Fruit fly (Drosophila melanogaster): ENCODE data around the gene Rint1.
A peak's percentile ranks its signal among the peaks of the same experiment; 100 is the strongest.

The Rint1 gene

DNA sequence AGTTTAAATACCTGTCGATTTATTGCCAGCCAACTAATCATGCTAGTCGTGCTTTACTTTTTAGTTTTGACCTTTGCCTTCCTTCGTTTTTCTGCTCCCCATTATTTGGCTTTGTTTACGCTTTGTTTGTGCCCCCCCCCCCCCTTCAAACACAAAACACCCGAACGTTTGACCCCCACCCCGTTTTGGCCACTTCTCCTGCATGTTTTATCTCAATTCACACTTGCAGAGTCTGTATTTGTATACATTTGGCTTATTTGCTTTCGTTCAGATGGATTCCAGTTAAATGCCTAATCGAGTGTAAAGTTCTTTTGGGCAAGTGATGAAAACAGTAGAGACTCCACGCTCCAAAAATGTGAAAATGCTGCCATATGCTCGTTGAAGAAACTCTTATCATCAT is 25.9 kb downstream of the Rint1 start (continued):
- TF ChIP-seq p53 (GFP tag; optimal IDR thresholded peaks at IDR 0.05) (no peak), CG18011 (GFP tag; optimal IDR thresholded peaks at IDR 0.05) (no peak), CG17186 (GFP tag; optimal IDR thresholded peaks at IDR 0.05) (no peak), CG30403 (GFP tag; optimal IDR thresholded peaks at IDR 0.05) (no peak), vnd (GFP tag; IDR thresholded peaks at IDR 0.05; ENCODE audit: partially characterized antibody) (no peak), CG11504 (tag; optimal IDR thresholded peaks at IDR 0.05) (no peak), CG10565 (GFP tag; optimal IDR thresholded peaks at IDR 0.05) (no peak), CG2199 (GFP tag; IDR thresholded peaks at IDR 0.05) (no peak), kay (GFP tag; optimal IDR thresholded peaks at IDR 0.05) (no peak), CG12942 (GFP tag; optimal IDR thresholded peaks at IDR 0.05) (no peak), E2f2 (GFP tag; IDR thresholded peaks at IDR 0.05) (no peak), CG12155 (GFP tag; optimal IDR thresholded peaks at IDR 0.05) (no peak), CG10462 (GFP tag; optimal IDR thresholded peaks at IDR 0.05) (no peak), ind (GFP tag; optimal IDR thresholded peaks at IDR 0.05) (no peak), CG1233 (GFP tag; optimal IDR thresholded peaks at IDR 0.05) (peak; percentile 18), Dp (GFP tag; optimal IDR thresholded peaks at IDR 0.05) (no peak), exex (tag; optimal IDR thresholded peaks at IDR 0.05) (peak; percentile 34), tgo (GFP tag; IDR thresholded peaks at IDR 0.05) (no peak), sens (GFP tag) (peak; percentile 12), Awh (GFP tag; IDR thresholded peaks at IDR 0.05) (no peak), wek (GFP tag; optimal IDR thresholded peaks at IDR 0.05) (no peak), Side (GFP tag; optimal IDR thresholded peaks at IDR 0.05) (no peak), croc (GFP tag; conservative IDR thresholded peaks at IDR 0.05) (no peak), nom (GFP tag; optimal IDR thresholded peaks at IDR 0.05) (no peak)

DNA sequence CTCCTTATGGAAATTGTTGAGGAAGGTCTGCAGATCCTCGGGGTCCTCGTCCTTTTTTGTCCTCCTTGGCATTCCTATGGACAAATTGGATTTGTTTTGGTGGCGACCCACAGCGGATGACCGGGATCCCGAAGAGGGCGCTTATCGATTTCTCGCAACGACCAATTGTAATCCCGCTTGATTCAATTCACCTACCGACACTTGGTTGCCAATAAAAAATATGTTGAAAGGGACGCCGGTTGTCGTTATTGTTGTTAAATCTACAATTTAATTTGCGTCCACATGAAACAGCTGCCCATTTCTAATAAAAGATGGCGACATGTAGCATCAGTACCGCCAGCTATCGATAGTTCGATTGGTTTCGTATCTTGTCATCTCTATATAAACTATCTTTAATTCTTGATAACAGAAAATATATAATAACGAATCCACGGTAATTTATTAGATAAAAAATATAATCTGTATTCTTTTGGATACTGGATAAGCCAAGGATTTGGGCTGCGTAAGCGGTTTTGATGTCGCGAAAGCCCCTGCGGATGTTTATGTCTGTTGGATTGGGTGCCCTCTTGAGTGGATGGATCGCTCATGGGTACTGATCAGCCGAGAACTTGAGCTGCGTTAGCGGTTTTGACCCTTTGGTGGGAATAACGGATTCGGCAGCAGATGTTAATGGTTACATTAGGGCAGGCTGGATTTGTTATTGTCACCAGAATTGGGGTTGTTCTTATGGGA is 33.1 kb downstream of the Rint1 start, which contains the start of gene CTCF:
CTCF (minus strand) TSS at position 328 of the 732 bp plus-strand sequence.
- no peak for TF ChIP-seq eyg (GFP tag; optimal IDR thresholded peaks at IDR 0.05)
- TF ChIP-seq CG30403 (GFP tag; optimal IDR thresholded peaks at IDR 0.05): peak; percentile 43
- 0 out of 3 replicates have a peak, but pooled peaks have one; percentile 23 for TF ChIP-seq Dbx (GFP tag; IDR thresholded peaks at IDR 0.05)
- peak; percentile 33 for TF ChIP-seq Mes4 (GFP tag; optimal IDR thresholded peaks at IDR 0.05)
- TF ChIP-seq CG34422 (GFP tag; IDR thresholded peaks at IDR 0.05): peak; percentile 63
- no peak for TF ChIP-seq Trl (optimal IDR thresholded peaks at IDR 0.05)
- peak; percentile 17 for TF ChIP-seq Trl (GFP tag; optimal IDR thresholded peaks at IDR 0.05)
- TF ChIP-seq CG9437 (GFP tag; optimal IDR thresholded peaks at IDR 0.05): peak; percentile 49
- no peak for TF ChIP-seq Hmx (GFP tag; optimal IDR thresholded peaks at IDR 0.05)
- peak; percentile 16 for TF ChIP-seq CG9817 (tag; optimal IDR thresholded peaks at IDR 0.05)
- no peak for TF ChIP-seq CG4328 (GFP tag; optimal IDR thresholded peaks at IDR 0.05)
- peak; percentile 39 for TF ChIP-seq CG7271 (tag; optimal IDR thresholded peaks at IDR 0.05)
- no peak for TF ChIP-seq ems (GFP tag; optimal IDR thresholded peaks at IDR 0.05)
- TF ChIP-seq dan (GFP tag; IDR thresholded peaks at IDR 0.05): no peak
- TF ChIP-seq CG9797 (GFP tag; optimal IDR thresholded peaks at IDR 0.05): peak; percentile 36
- TF ChIP-seq Elba2 (GFP tag; optimal IDR thresholded peaks at IDR 0.05): no peak
- 0 out of 3 replicates have a peak, but pooled peaks have one; percentile 48 for TF ChIP-seq Mrtf (GFP tag; IDR thresholded peaks at IDR 0.05)
- no peak for TF ChIP-seq CG31365 (tag; optimal IDR thresholded peaks at IDR 0.05)
- TF ChIP-seq otp (GFP tag; IDR thresholded peaks at IDR 0.05): no peak
- TF ChIP-seq pan (optimal IDR thresholded peaks at IDR 0.05): no peak
- peak in 1 of 2 experiments; percentile 68 for TF ChIP-seq pan (GFP tag; optimal IDR thresholded peaks at IDR 0.05 in 1 of 2, IDR thresholded peaks at IDR 0.05 in 1 of 2)
- peak; percentile 91 for TF ChIP-seq trem (tag; optimal IDR thresholded peaks at IDR 0.05)
- peak; percentile 76 for TF ChIP-seq MESR4 (GFP tag; optimal IDR thresholded peaks at IDR 0.05)
- TF ChIP-seq salm (tag; optimal IDR thresholded peaks at IDR 0.05): peak; percentile 5
- TF ChIP-seq CG4404 (GFP tag; IDR thresholded peaks at IDR 0.05): no peak
- peak; percentile 40 for TF ChIP-seq CG16863 (GFP tag; optimal IDR thresholded peaks at IDR 0.05)
- peak; percentile 42; the same call in 1 of the 2 replicates for TF ChIP-seq CG10366 (GFP tag; IDR thresholded peaks at IDR 0.05)
- TF ChIP-seq CG17186 (GFP tag; optimal IDR thresholded peaks at IDR 0.05): peak; percentile 61
- no peak for TF ChIP-seq CG3726 (GFP tag; IDR thresholded peaks at IDR 0.05)

Measured in whole organism, embryonic.